Fruit fly (Drosophila melanogaster) Kc167 (cell line): ENCODE results near the gene CG13841.

Experiments
- Myc ChIP-seq: fragments of >200 bp; optimal IDR thresholded peaks from 2 replicates; lab custom pipeline; 2017; ENCODE audit warnings: missing external identifiers
- Sin3A ChIP-seq: fragments of >200 bp; optimal IDR thresholded peaks from 2 replicates; lab custom pipeline; 2018; ENCODE audit warnings: missing external identifiers
- h ChIP-seq: fragments of >200 bp; optimal IDR thresholded peaks from 3 replicates; lab custom pipeline; 2018; ENCODE audit warnings: missing external identifiers
- insv ChIP-seq: fragments of >200 bp; optimal IDR thresholded peaks from 3 replicates; lab custom pipeline; 2018; ENCODE audit warnings: missing external identifiers
- psq ChIP-seq: fragments of >200 bp; optimal IDR thresholded peaks from 2 replicates; lab custom pipeline; 2017; ENCODE audit warnings: missing external identifiers
- ttk ChIP-seq: sonication (Bioruptor generic); optimal IDR thresholded peaks from 2 replicates; lab custom pipeline; 2017; ENCODE audit warnings: missing external identifiers

DNA sequence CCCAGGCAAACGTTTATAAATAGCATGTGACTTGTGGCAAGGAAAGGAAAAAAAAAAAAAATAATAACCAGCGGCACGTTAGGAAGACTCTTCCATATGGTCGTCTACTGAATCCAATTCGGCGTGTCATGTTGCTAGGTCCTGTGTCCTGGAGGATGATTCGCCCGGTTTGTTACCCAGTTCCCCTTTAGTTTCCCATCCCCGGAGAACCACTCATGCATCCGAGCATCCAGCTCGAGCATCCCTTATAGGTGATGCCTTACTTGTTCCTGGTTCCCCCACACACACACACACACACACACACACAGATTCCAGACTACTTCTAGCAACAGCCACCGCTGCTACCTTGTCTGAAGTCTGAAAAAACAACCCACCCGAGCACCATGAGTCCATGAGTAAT is 49.6 kb downstream of the CG13841 start:
- TF ChIP-seq ttk (lab: Kevin White, UChicago), result no peak
- TF ChIP-seq Myc (lab: Kevin White, UChicago), result no peak
- no peak for TF ChIP-seq Sin3A (lab: Kevin White, UChicago)
- no peak for TF ChIP-seq h
- no peak for TF ChIP-seq psq (lab: Kevin White, UChicago)
- TF ChIP-seq insv (lab: Kevin White, UChicago), result no peak
